Fruit fly (Drosophila melanogaster): ENCODE results near the gene Msp300.

The Msp300 gene

DNA sequence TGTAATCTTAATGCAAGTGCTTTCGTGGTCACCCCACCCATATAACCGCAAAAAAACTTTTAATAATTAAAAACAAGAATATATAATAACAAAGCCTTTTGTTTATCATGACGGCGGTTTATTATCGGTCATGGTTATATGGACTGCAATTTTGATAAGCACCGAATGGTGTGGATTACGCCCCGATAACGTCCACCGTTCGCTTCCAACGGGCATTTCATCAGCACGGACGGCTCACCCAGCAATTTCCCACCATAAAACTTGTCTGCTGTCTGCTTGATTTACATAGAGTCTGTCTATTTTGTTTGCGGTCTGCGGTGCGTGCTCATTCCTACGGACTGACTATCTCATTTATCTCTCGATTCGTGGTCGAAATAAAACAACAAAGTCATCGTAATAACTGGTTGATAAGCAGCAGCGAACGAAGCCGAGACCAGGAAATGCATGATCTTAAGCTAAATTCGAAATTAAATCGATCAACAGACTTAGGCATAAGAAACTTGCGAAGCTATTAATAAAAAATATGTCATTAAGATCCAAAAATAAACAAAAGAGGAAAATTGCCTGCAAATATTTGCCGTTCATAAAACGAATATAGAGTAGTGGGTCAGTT lies 5.2 kb upstream of the Msp300 start (continued):
- TF ChIP-seq B-H2 (GFP tag; optimal IDR thresholded peaks at IDR 0.05) (peak; percentile 13), CG5180 (GFP tag; optimal IDR thresholded peaks at IDR 0.05) (no peak), Opbp (GFP tag; IDR thresholded peaks at IDR 0.05; ENCODE audit: partially characterized antibody) (no peak), Vsx1 (GFP tag; optimal IDR thresholded peaks at IDR 0.05) (no peak), run (tag; optimal IDR thresholded peaks at IDR 0.05) (peak; percentile 70), Max (GFP tag; optimal IDR thresholded peaks at IDR 0.05) (no peak), CG13287 (GFP tag; IDR thresholded peaks at IDR 0.05; ENCODE audit: partially characterized antibody) (no peak), CG3995 (GFP tag; optimal IDR thresholded peaks at IDR 0.05) (no peak), E2f2 (GFP tag; IDR thresholded peaks at IDR 0.05) (no peak), onecut (GFP tag; IDR thresholded peaks at IDR 0.05) (no peak), gem (tag; optimal IDR thresholded peaks at IDR 0.05) (no peak), Hand (GFP tag; optimal IDR thresholded peaks at IDR 0.05) (peak; percentile 5), CG2889 (GFP tag; IDR thresholded peaks at IDR 0.05) (no peak), Awh (GFP tag; IDR thresholded peaks at IDR 0.05) (no peak), grn (GFP tag; optimal IDR thresholded peaks at IDR 0.05) (peak; percentile 38), trem (tag; optimal IDR thresholded peaks at IDR 0.05) (no peak), Dbx (GFP tag; IDR thresholded peaks at IDR 0.05) (no peak), unc-4 (GFP tag; IDR thresholded peaks at IDR 0.05; ENCODE audit: partially characterized antibody) (no peak), repo (GFP tag; optimal IDR thresholded peaks at IDR 0.05) (no peak), bbx (GFP tag; IDR thresholded peaks at IDR 0.05; ENCODE audit: partially characterized antibody) (no peak), Gug (GFP tag; IDR thresholded peaks at IDR 0.05) (no peak), chinmo (GFP tag; IDR thresholded peaks at IDR 0.05; ENCODE audit: partially characterized antibody) (peak; percentile 91; the same call in 3 of the 4 replicates), Hr78 (GFP tag; optimal IDR thresholded peaks at IDR 0.05) (no peak), dpn (GFP tag; optimal IDR thresholded peaks at IDR 0.05) (no peak), GATAe (GFP tag; conservative IDR thresholded peaks at IDR 0.05) (no peak), mld (GFP tag; IDR thresholded peaks at IDR 0.05; ENCODE audit: partially characterized antibody) (no peak), Dip2 (GFP tag; IDR thresholded peaks at IDR 0.05) (no peak), CG2678 (tag; optimal IDR thresholded peaks at IDR 0.05) (peak; percentile 51), CG10321 (GFP tag; IDR thresholded peaks at IDR 0.05) (no peak), CG11504 (tag; optimal IDR thresholded peaks at IDR 0.05) (no peak), Lim3 (GFP tag; IDR thresholded peaks at IDR 0.05) (no peak), NfI (GFP tag; optimal IDR thresholded peaks at IDR 0.05) (no peak), Atf-2 (GFP tag; optimal IDR thresholded peaks at IDR 0.05) (no peak), CG10147 (GFP tag; optimal IDR thresholded peaks at IDR 0.05) (no peak), Mad (GFP tag; optimal IDR thresholded peaks at IDR 0.05) (no peak), sr (GFP tag; IDR thresholded peaks at IDR 0.05) (no peak), CG33213 (GFP tag; optimal IDR thresholded peaks at IDR 0.05) (no peak), CG7987 (GFP tag; optimal IDR thresholded peaks at IDR 0.05) (peak; percentile 21), ftz-f1 (GFP tag; optimal IDR thresholded peaks at IDR 0.05) (no peak), dimm (GFP tag; IDR thresholded peaks at IDR 0.05) (no peak), D (optimal IDR thresholded peaks at IDR 0.05) (no peak), D (GFP tag; optimal IDR thresholded peaks at IDR 0.05) (no peak), CG34422 (GFP tag; IDR thresholded peaks at IDR 0.05) (no peak), CG11696 (GFP tag; IDR thresholded peaks at IDR 0.05) (no peak), Hmr (GFP tag; optimal IDR thresholded peaks at IDR 0.05) (peak; percentile 26), chif (GFP tag; optimal IDR thresholded peaks at IDR 0.05) (no peak), CG2199 (GFP tag; IDR thresholded peaks at IDR 0.05) (0 out of 3 replicates have a peak, but pooled peaks have one; percentile 14), CG1603 (tag; optimal IDR thresholded peaks at IDR 0.05) (no peak), amos (GFP tag; IDR thresholded peaks at IDR 0.05; ENCODE audit: partially characterized antibody) (no peak), CG10654 (GFP tag; optimal IDR thresholded peaks at IDR 0.05) (no peak)

All from whole organism, embryonic.